Worm (Caenorhabditis elegans) whole organism, L1 larva: ENCODE results near the gene algn-6.

Experiments
- C04F5.9 ChIP-seq: sonication (generic microtip); optimal IDR thresholded peaks from 2 replicates; lab custom pipeline; 2016; ENCODE audit warnings: missing genetic modification characterization, missing compliant biosample characterization
- aha-1 ChIP-seq: fragments of 150-350 bp; optimal IDR thresholded peaks from 2 replicates; lab custom pipeline; 2014; ENCODE audit warnings: missing biosample characterization, missing genetic modification characterization
- blmp-1 ChIP-seq: fragments of 150-350 bp; optimal IDR thresholded peaks from 2 replicates; lab custom pipeline; 2014; ENCODE audit warnings: missing biosample characterization, missing genetic modification characterization
- ceh-82 ChIP-seq, 3 experiments: fragments of 150-350 bp in 1 of 3; sonication (generic microtip) in 2 of 3; optimal IDR thresholded peaks; 2 replicates each; lab custom pipeline; 2014 to 2017; ENCODE audit warnings: missing biosample characterization in 3 of 3, missing genetic modification characterization in 3 of 3
- ceh-88 ChIP-seq: fragments of 200-800 bp; sonication (Bioruptor generic); IDR thresholded peaks from 2 replicates; pipeline ENCODE4 v1.3.6; 2022; ENCODE audit warnings: missing genetic modification characterization, missing compliant biosample characterization
- ces-1 ChIP-seq: fragments of 150-350 bp; optimal IDR thresholded peaks from 2 replicates; lab custom pipeline; 2014; ENCODE audit warnings: missing biosample characterization, missing genetic modification reagents, missing genetic modification characterization
- dsc-1 ChIP-seq: sonication (generic microtip); optimal IDR thresholded peaks from 2 replicates; lab custom pipeline; 2016; ENCODE audit warnings: mild to moderate bottlenecking, missing genetic modification characterization, missing compliant biosample characterization
- efl-1 ChIP-seq, 4 experiments: fragments of 150-350 bp; optimal IDR thresholded peaks in 3 of 4; peaks in 1 of 4; 1 replicate in 1 of 4; 2 replicates in 3 of 4; lab custom pipeline; 2014; ENCODE audit warnings: missing biosample characterization in 2 of 4, missing genetic modification characterization in 2 of 4, missing genetic modification reagents in 2 of 4
- egl-13 ChIP-seq: sonication (generic microtip); optimal IDR thresholded peaks from 2 replicates; lab custom pipeline; 2016; ENCODE audit warnings: missing genotype, missing genetic modification reagents, missing genetic modification characterization, missing compliant biosample characterization
- elt-2 ChIP-seq: sonication (generic microtip); optimal IDR thresholded peaks from 2 replicates; lab custom pipeline; 2016; ENCODE audit warnings: missing genetic modification characterization, mild to moderate bottlenecking, inconsistent platforms, missing compliant biosample characterization, missing genetic modification reagents
- elt-3 ChIP-seq, 6 experiments: fragments of 150-350 bp in 1 of 6; sonication (generic microtip); optimal IDR thresholded peaks; 2 replicates each; lab custom pipeline; 2017 to 2018; ENCODE audit warnings: missing biosample characterization in 6 of 6, missing genetic modification characterization in 6 of 6, inconsistent platforms in 1 of 6
- ets-5 ChIP-seq: fragments of 200-800 bp; sonication (Bioruptor generic); IDR thresholded peaks from 2 replicates; pipeline ENCODE4 v1.3.6; 2022; ENCODE audit warnings: missing genetic modification characterization, missing compliant biosample characterization
- fkh-10 ChIP-seq: sonication (generic microtip); optimal IDR thresholded peaks from 2 replicates; lab custom pipeline; 2017; ENCODE audit warnings: missing biosample characterization, missing genetic modification reagents, missing genetic modification characterization
- fkh-4 ChIP-seq: sonication (generic microtip); optimal IDR thresholded peaks from 2 replicates; lab custom pipeline; 2016; ENCODE audit warnings: missing compliant biosample characterization, missing genetic modification characterization, borderline replicate concordance
- fkh-8 ChIP-seq: sonication (generic microtip); optimal IDR thresholded peaks from 2 replicates; lab custom pipeline; 2016; ENCODE audit warnings: mild to moderate bottlenecking, missing genetic modification characterization, missing compliant biosample characterization
- fos-1 ChIP-seq: fragments of 150-350 bp; optimal IDR thresholded peaks from 2 replicates; lab custom pipeline; 2014; ENCODE audit warnings: missing biosample characterization, missing genetic modification characterization
- hpl-2 ChIP-seq: fragments of 150-350 bp; optimal IDR thresholded peaks from 2 replicates; lab custom pipeline; 2014; ENCODE audit warnings: missing biosample characterization, missing genetic modification reagents, missing genetic modification characterization
- jun-1 ChIP-seq: fragments of 150-350 bp; optimal IDR thresholded peaks from 2 replicates; lab custom pipeline; 2014; ENCODE audit warnings: missing biosample characterization, missing genetic modification reagents, missing genetic modification characterization
- lin-13 ChIP-seq: fragments of 150-350 bp; optimal IDR thresholded peaks from 2 replicates; lab custom pipeline; 2014; ENCODE audit warnings: missing biosample characterization, missing genetic modification reagents, missing genetic modification characterization
- lin-14 ChIP-seq: fragments of 200-800 bp; sonication (Bioruptor generic); optimal IDR thresholded peaks from 2 replicates; lab custom pipeline; 2018; ENCODE audit warnings: mild to moderate bottlenecking, missing genetic modification characterization, moderate library complexity, missing compliant biosample characterization
- lin-15B ChIP-seq: fragments of 150-350 bp; sonication (generic microtip); optimal IDR thresholded peaks from 3 replicates; lab custom pipeline; 2014; ENCODE audit warnings: missing biosample characterization, missing genetic modification characterization
- lin-35 ChIP-seq, 2 experiments: fragments of 150-350 bp; optimal IDR thresholded peaks; 2 replicates each; lab custom pipeline; 2014; ENCODE audit warnings: missing biosample characterization in 2 of 2, missing genetic modification characterization in 2 of 2, missing genetic modification reagents in 2 of 2
- lir-3 ChIP-seq: sonication (generic microtip); optimal IDR thresholded peaks from 2 replicates; lab custom pipeline; 2016; ENCODE audit warnings: mild to moderate bottlenecking, missing genetic modification characterization, moderate library complexity, missing compliant biosample characterization; ENCODE audit not compliant: poor library complexity
- mdl-1 ChIP-seq, 2 experiments: fragments of 150-350 bp; optimal IDR thresholded peaks; 2 replicates each; lab custom pipeline; 2014 to 2017; ENCODE audit warnings: missing biosample characterization in 2 of 2, missing genetic modification characterization in 2 of 2, inconsistent platforms in 1 of 2
- mep-1 ChIP-seq: fragments of 150-350 bp; optimal IDR thresholded peaks from 2 replicates; lab custom pipeline; 2014; ENCODE audit warnings: missing biosample characterization, missing genetic modification characterization
- nhr-12 ChIP-seq: sonication (generic microtip); optimal IDR thresholded peaks from 2 replicates; lab custom pipeline; 2017; ENCODE audit warnings: missing biosample characterization, missing genetic modification characterization
- nhr-19 ChIP-seq: fragments of 200-800 bp; sonication (Bioruptor generic); conservative IDR thresholded peaks from 2 replicates; pipeline ENCODE4 v1.3.6; 2022; ENCODE audit warnings: missing genetic modification characterization, missing compliant biosample characterization
- nhr-20 ChIP-seq: sonication (generic microtip); optimal IDR thresholded peaks from 2 replicates; lab custom pipeline; 2016; ENCODE audit warnings: mild to moderate bottlenecking, missing genetic modification characterization, missing compliant biosample characterization
- nhr-237 ChIP-seq: fragments of 150-350 bp; optimal IDR thresholded peaks from 2 replicates; lab custom pipeline; 2014; ENCODE audit warnings: missing biosample characterization, missing genetic modification characterization
- nhr-28 ChIP-seq: fragments of 150-350 bp; optimal IDR thresholded peaks from 2 replicates; lab custom pipeline; 2014; ENCODE audit warnings: missing biosample characterization, missing genetic modification characterization
- nhr-71 ChIP-seq: sonication (generic microtip); optimal IDR thresholded peaks from 2 replicates; lab custom pipeline; 2016; ENCODE audit warnings: mild to moderate bottlenecking, missing genetic modification characterization, moderate library complexity, missing compliant biosample characterization
- nhr-76 ChIP-seq: sonication (generic microtip); optimal IDR thresholded peaks from 2 replicates; lab custom pipeline; 2017; ENCODE audit warnings: missing biosample characterization, missing genetic modification characterization
- nhr-84 ChIP-seq: sonication (generic microtip); optimal IDR thresholded peaks from 2 replicates; lab custom pipeline; 2017; ENCODE audit warnings: missing biosample characterization, missing genetic modification characterization
- nhr-85 ChIP-seq: sonication (generic microtip); peaks from one replicate; lab custom pipeline; 2016; ENCODE audit warnings: missing genetic modification characterization, inconsistent platforms, missing compliant biosample characterization
- pag-3 ChIP-seq: sonication (generic microtip); optimal IDR thresholded peaks from 2 replicates; lab custom pipeline; 2017; ENCODE audit warnings: missing genetic modification characterization, mild to moderate bottlenecking, missing compliant biosample characterization, antibody characterized with exemption, borderline replicate concordance; ENCODE audit not compliant: insufficient read depth
- pax-3 ChIP-seq: fragments of 200-800 bp; sonication (Bioruptor generic); optimal IDR thresholded peaks from 2 replicates; lab custom pipeline; 2018; ENCODE audit warnings: mild to moderate bottlenecking, missing genetic modification characterization, moderate library complexity, missing compliant biosample characterization
- rnt-1 ChIP-seq: sonication (generic microtip); optimal IDR thresholded peaks from 2 replicates; lab custom pipeline; 2016; ENCODE audit warnings: mild to moderate bottlenecking, missing genetic modification characterization, moderate library complexity, missing compliant biosample characterization
- skn-1 ChIP-seq: fragments of 150-350 bp; optimal IDR thresholded peaks from 2 replicates; lab custom pipeline; 2014; ENCODE audit warnings: missing biosample characterization, missing genetic modification characterization
- sox-4 ChIP-seq: sonication (generic microtip); optimal IDR thresholded peaks from 2 replicates; lab custom pipeline; 2016; ENCODE audit warnings: missing genetic modification characterization, missing compliant biosample characterization
- swsn-7 ChIP-seq: sonication (generic microtip); optimal IDR thresholded peaks from 2 replicates; lab custom pipeline; 2016; ENCODE audit warnings: missing genetic modification characterization, missing compliant biosample characterization
- tbx-2 ChIP-seq: sonication (generic microtip); optimal IDR thresholded peaks from 2 replicates; lab custom pipeline; 2016; ENCODE audit warnings: missing genetic modification characterization, missing compliant biosample characterization
- tlp-1 ChIP-seq: fragments of 150-350 bp; optimal IDR thresholded peaks from 2 replicates; lab custom pipeline; 2014; ENCODE audit warnings: missing biosample characterization, missing genetic modification characterization
- unc-130 ChIP-seq: fragments of 150-350 bp; optimal IDR thresholded peaks from 2 replicates; lab custom pipeline; 2017; ENCODE audit warnings: missing biosample characterization, missing genetic modification characterization, inconsistent platforms
- unc-30 ChIP-seq: sonication (generic microtip); optimal IDR thresholded peaks from 2 replicates; lab custom pipeline; 2017; ENCODE audit warnings: missing biosample characterization, missing genetic modification characterization
- unc-62 ChIP-seq: fragments of 150-350 bp; optimal IDR thresholded peaks from 2 replicates; lab custom pipeline; 2014; ENCODE audit warnings: missing biosample characterization, missing genetic modification reagents, missing genetic modification characterization
- vab-15 ChIP-seq: sonication (generic microtip); optimal IDR thresholded peaks from 2 replicates; lab custom pipeline; 2017; ENCODE audit warnings: missing genotype, mild to moderate bottlenecking, missing genetic modification characterization, missing compliant biosample characterization
- ztf-11 ChIP-seq, 2 experiments: sonication (generic microtip); optimal IDR thresholded peaks; 2 replicates each; lab custom pipeline; 2016 to 2017; ENCODE audit warnings: missing genetic modification characterization in 2 of 2, missing biosample characterization in 1 of 2, missing compliant biosample characterization in 1 of 2

The algn-6 gene

ce11 chrII:8075324-8075810, 35.8 kb downstream of the algn-6 start, which contains the start of gene K02C4.2 (continued):
- TF ChIP-seq mdl-1 (tag; optimal IDR thresholded peaks at IDR 0.05; lab: Kevin White, UChicago) (peak in 1 of 2 experiments; percentile 88), lin-35 (GFP tag; optimal IDR thresholded peaks at IDR 0.05; lab: Kevin White, UChicago) (peak; percentile 66 to 88), vab-15 (tag; lab: Kevin White, UChicago) (peak; percentile 83), fkh-8 (peak; percentile 47), jun-1 (tag; lab: Kevin White, UChicago) (peak; percentile 60), nhr-84 (no peak), unc-130 (tag; lab: Kevin White, UChicago) (peak; percentile 89), sox-4 (tag; lab: Kevin White, UChicago) (no peak), unc-62 (GFP tag; lab: Kevin White, UChicago) (no peak), nhr-71 (tag; lab: Kevin White, UChicago) (peak; percentile 83), nhr-12 (no peak), fkh-10 (GFP tag; lab: Kevin White, UChicago) (no peak), ztf-11 (tag; optimal IDR thresholded peaks at IDR 0.05; lab: Kevin White, UChicago) (peak in 1 of 2 experiments; percentile 7), hpl-2 (GFP tag; lab: Kevin White, UChicago) (peak; percentile 56), nhr-76 (tag; lab: Kevin White, UChicago) (peak; percentile 71), lin-13 (GFP tag; lab: Kevin White, UChicago) (peak; percentile 69), nhr-237 (tag; lab: Kevin White, UChicago) (no peak), lir-3 (tag; lab: Kevin White, UChicago) (peak; percentile 41), dsc-1 (tag; lab: Kevin White, UChicago) (peak; percentile 52), nhr-85 (tag; lab: Kevin White, UChicago) (peak; percentile 84), nhr-19 (peak; percentile 71), rnt-1 (tag; lab: Kevin White, UChicago) (peak; percentile 81)

ce11 chrII:8078041-8078440, 38.4 kb downstream of the algn-6 start, which contains the start of gene K02C4.5:
TSS of gene K02C4.5 (plus strand) at chrII:8078435.
- peak; percentile 89 for TF ChIP-seq blmp-1 (tag; lab: Kevin White, UChicago)
- TF ChIP-seq fos-1 (tag; lab: Kevin White, UChicago), result no peak
- peak; percentile 58 for TF ChIP-seq elt-2
- TF ChIP-seq ceh-88 (GFP tag; lab: Robert Waterston, UW), result no peak
- TF ChIP-seq skn-1 (tag; lab: Kevin White, UChicago), result no peak
- peak; percentile 7 for TF ChIP-seq nhr-20 (tag; lab: Kevin White, UChicago)
- no peak for TF ChIP-seq ets-5 (GFP tag; lab: Robert Waterston, UW)
- no peak for TF ChIP-seq nhr-28
- TF ChIP-seq mep-1 (tag; lab: Kevin White, UChicago), result peak; percentile 33
- no peak for TF ChIP-seq pag-3 (tag; lab: Kevin White, UChicago)
- TF ChIP-seq lin-14, result peak; percentile 15
- no peak for TF ChIP-seq C04F5.9 (tag; lab: Kevin White, UChicago)
- no peak for TF ChIP-seq egl-13 (tag; lab: Kevin White, UChicago)
- no peak for TF ChIP-seq lin-13 (GFP tag; lab: Kevin White, UChicago)
- TF ChIP-seq nhr-71 (tag; lab: Kevin White, UChicago), result peak; percentile 0
- TF ChIP-seq pax-3 (tag; lab: Kevin White, UChicago), result no peak
- TF ChIP-seq elt-3 (tag; optimal IDR thresholded peaks at IDR 0.05; lab: Kevin White, UChicago), result peak in 2 of 6 experiments; percentile 50 to 62

DNA sequence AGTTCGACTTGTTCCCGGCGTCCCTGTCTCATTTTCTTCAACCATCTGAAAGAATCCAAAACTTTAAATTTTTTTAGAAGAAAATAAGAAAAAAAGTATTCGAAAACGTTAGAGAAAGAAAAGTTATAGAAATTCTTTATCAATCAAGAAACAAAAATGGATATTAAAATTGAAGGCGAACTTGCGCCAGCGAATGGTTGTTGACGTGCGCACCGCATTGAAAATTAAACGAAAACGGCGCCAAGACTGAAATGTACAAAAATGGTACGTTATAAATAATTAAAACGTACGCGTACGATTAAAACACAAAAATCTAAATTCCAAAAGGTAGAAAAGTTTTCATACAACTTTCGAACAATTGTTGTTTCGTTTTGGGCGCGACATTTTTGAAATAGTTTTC, 47.2 kb downstream of the algn-6 start, which contains the start of gene K02C4.3:
Gene K02C4.3, minus strand, starts transcription at position 51 of the 400 bp plus-strand sequence.
- TF ChIP-seq tlp-1, result no peak
- peak; percentile 77 for TF ChIP-seq skn-1 (tag; lab: Kevin White, UChicago)
- TF ChIP-seq fkh-4 (tag; lab: Kevin White, UChicago), result peak; percentile 12
- peak; percentile 76 for TF ChIP-seq swsn-7 (tag; lab: Kevin White, UChicago)
- TF ChIP-seq elt-3 (tag; optimal IDR thresholded peaks at IDR 0.05; lab: Kevin White, UChicago), result peak in 2 of 6 experiments; percentile 45 to 53
- TF ChIP-seq lin-14, result peak; percentile 75
- no peak for TF ChIP-seq ets-5 (GFP tag; lab: Robert Waterston, UW)
- peak; percentile 90 to 93 for TF ChIP-seq efl-1 (optimal IDR thresholded peaks at IDR 0.05; lab: Kevin White, UChicago)
- peak; percentile 90 to 99 for TF ChIP-seq efl-1 (GFP tag; optimal IDR thresholded peaks at IDR 0.05 in 1 of 2; lab: Kevin White, UChicago)
- TF ChIP-seq ceh-82 (tag; optimal IDR thresholded peaks at IDR 0.05; lab: Kevin White, UChicago), result peak; percentile 51 to 66 (median 62)
- TF ChIP-seq lin-15B (tag; lab: Kevin White, UChicago), result peak; percentile 42
- no peak for TF ChIP-seq aha-1 (tag; lab: Kevin White, UChicago)
- TF ChIP-seq mep-1 (tag; lab: Kevin White, UChicago), result peak; percentile 87
- TF ChIP-seq ztf-11 (tag; optimal IDR thresholded peaks at IDR 0.05; lab: Kevin White, UChicago), result peak in 1 of 2 experiments; percentile 63
- peak; percentile 76 for TF ChIP-seq nhr-20 (tag; lab: Kevin White, UChicago)
- TF ChIP-seq sox-4 (tag; lab: Kevin White, UChicago), result peak; percentile 14
- peak; percentile 77 for TF ChIP-seq tbx-2
- TF ChIP-seq mdl-1 (tag; optimal IDR thresholded peaks at IDR 0.05; lab: Kevin White, UChicago), result peak in 1 of 2 experiments; percentile 60
- TF ChIP-seq ces-1 (GFP tag; lab: Kevin White, UChicago), result no peak
- TF ChIP-seq nhr-84, result no peak
- peak; percentile 72 for TF ChIP-seq rnt-1 (tag; lab: Kevin White, UChicago)
- no peak for TF ChIP-seq unc-30 (tag; lab: Kevin White, UChicago)
